Worm (Caenorhabditis elegans): ENCODE measurements around the gene T10B10.9.

The T10B10.9 gene

DNA sequence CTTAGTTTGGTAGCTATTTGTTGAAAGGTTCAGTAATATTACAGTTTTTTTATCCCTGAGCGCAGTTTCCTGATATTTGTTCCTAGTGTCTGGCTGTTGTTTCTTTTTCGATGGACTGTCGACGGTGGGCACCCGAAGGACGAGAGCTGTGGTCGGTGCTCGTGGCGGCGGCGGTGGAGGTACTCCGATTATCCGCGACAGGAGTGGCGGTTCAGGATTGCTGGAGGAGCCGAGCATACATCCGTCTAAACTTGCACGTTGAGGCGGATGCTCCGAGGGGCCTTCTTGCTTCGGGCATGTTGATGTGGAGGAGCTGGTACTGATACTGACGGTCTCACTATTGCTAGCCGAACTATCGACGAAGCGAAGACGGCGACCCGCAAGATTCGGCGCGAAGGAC, 36.9 kb upstream of the T10B10.9 start:
- TF ChIP-seq mml-1 (tag; optimal IDR thresholded peaks at IDR 0.05) (no peak), daf-12 (tag; optimal IDR thresholded peaks at IDR 0.05) (no peak), nhr-25 (tag; optimal IDR thresholded peaks at IDR 0.05) (no peak), nhr-11 (tag; optimal IDR thresholded peaks at IDR 0.05) (no peak), snpc-4 (tag; optimal IDR thresholded peaks at IDR 0.05) (no peak), zag-1 (tag; optimal IDR thresholded peaks at IDR 0.05) (no peak)

DNA sequence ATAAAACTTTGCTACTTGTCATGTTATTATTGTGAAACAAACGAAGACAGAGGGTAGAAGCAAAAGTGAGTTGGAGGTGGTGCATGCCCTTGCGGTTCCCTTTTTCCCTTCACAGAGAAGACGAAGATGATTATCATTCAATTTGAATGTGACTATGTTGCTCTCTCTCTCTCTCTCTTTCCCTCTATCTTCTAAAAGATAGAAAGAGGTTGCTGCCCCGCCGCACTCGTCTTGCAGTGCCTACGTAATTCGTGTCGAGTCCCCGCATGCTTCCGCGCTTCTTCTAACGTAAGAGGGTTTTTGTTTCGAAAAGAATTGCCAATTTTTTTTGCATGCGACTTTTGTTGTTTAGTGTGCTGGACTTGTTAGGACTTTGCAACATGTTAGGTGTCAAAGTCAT, 36.0 kb upstream of the T10B10.9 start:
- TF ChIP-seq fkh-10 (GFP tag; optimal IDR thresholded peaks at IDR 0.05): peak; percentile 83
- no peak for TF ChIP-seq lsy-12 (tag; optimal IDR thresholded peaks at IDR 0.05)

DNA sequence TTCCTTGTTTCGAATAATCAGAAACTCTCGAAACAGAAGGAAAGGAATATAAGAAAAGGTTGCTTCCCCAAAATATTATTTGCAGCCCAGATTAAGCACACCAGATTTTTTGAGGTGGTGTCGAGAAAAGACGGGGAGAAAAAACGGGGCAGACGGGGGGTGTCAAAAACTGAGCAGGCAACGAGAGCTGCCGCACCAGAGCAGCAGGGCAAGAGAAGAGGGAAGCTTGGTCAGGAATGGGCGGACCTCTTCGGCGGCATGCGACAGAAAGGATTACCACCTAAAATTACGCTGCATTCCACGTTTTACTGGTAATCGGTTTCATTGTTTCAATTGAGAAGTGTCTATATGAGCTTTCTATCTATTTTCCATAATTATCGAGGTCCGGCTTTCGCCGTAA, 32.1 kb upstream of the T10B10.9 start:
- no peak for TF ChIP-seq nhr-43 (tag; optimal IDR thresholded peaks at IDR 0.05; ENCODE audit: poor library complexity, severe bottlenecking)
- no peak for TF ChIP-seq pha-4 (tag; optimal IDR thresholded peaks at IDR 0.05)
- no peak for TF ChIP-seq nhr-23 (tag; optimal IDR thresholded peaks at IDR 0.05)
- TF ChIP-seq R02D3.7 (tag; optimal IDR thresholded peaks at IDR 0.05): no peak
- TF ChIP-seq snpc-4 (tag; optimal IDR thresholded peaks at IDR 0.05): no peak
- TF ChIP-seq nfya-1 (tag; optimal IDR thresholded peaks at IDR 0.05; ENCODE audit: insufficient read depth): no peak
- no peak for TF ChIP-seq sea-2 (GFP tag; optimal IDR thresholded peaks at IDR 0.05)
- TF ChIP-seq aly-2 (tag; optimal IDR thresholded peaks at IDR 0.05): no peak
- no peak for TF ChIP-seq zag-1 (tag; optimal IDR thresholded peaks at IDR 0.05)
- no peak for TF ChIP-seq lin-15B (tag; optimal IDR thresholded peaks at IDR 0.05)
- TF ChIP-seq tbx-2 (tag; optimal IDR thresholded peaks at IDR 0.05): no peak
- no peak for TF ChIP-seq mdl-1 (tag; optimal IDR thresholded peaks at IDR 0.05)
- TF ChIP-seq ceh-16 (tag; optimal IDR thresholded peaks at IDR 0.05): no peak
- TF ChIP-seq ceh-9 (tag; optimal IDR thresholded peaks at IDR 0.05): no peak
- TF ChIP-seq elt-1 (tag; optimal IDR thresholded peaks at IDR 0.05): no peak
- TF ChIP-seq ama-1 (optimal IDR thresholded peaks at IDR 0.05): no peak
- no peak for TF ChIP-seq ztf-11 (tag; optimal IDR thresholded peaks at IDR 0.05)
- TF ChIP-seq ceh-82 (tag; optimal IDR thresholded peaks at IDR 0.05): no peak
- no peak for TF ChIP-seq fos-1 (tag; optimal IDR thresholded peaks at IDR 0.05)

DNA sequence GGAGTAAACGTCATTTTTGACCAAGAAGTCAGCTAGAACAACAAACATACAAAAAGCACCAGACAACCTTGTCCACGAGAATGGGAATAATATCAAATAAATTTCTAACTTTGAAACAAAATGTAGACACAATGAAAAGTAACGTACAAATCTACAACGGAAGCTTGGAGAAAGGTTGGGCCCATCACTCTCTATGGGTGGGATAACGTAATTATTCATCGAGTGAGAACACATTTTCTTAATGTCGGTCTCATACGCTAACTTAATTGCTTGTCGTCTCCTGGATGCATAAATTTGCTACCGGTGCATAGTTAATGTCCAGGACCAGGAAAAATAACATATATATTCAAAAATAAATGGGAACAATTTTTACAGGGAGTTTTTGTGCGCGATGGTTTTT, 31.0 kb upstream of the T10B10.9 start:
- no peak for TF ChIP-seq skn-1 (tag; optimal IDR thresholded peaks at IDR 0.05)
- TF ChIP-seq ztf-4 (tag; optimal IDR thresholded peaks at IDR 0.05): no peak
- no peak for TF ChIP-seq zag-1 (tag; optimal IDR thresholded peaks at IDR 0.05)
- TF ChIP-seq ceh-28 (tag; optimal IDR thresholded peaks at IDR 0.05): no peak
- TF ChIP-seq ztf-11 (tag; optimal IDR thresholded peaks at IDR 0.05): no peak
- TF ChIP-seq nhr-237 (tag; optimal IDR thresholded peaks at IDR 0.05): no peak
- TF ChIP-seq unc-39 (tag; optimal IDR thresholded peaks at IDR 0.05): no peak
- no peak for TF ChIP-seq egl-5 (tag; optimal IDR thresholded peaks at IDR 0.05)
- TF ChIP-seq fos-1 (tag; optimal IDR thresholded peaks at IDR 0.05): no peak
- TF ChIP-seq jun-1 (tag; optimal IDR thresholded peaks at IDR 0.05): no peak
- TF ChIP-seq ama-1 (optimal IDR thresholded peaks at IDR 0.05): no peak
- no peak for TF ChIP-seq nhr-77 (tag; optimal IDR thresholded peaks at IDR 0.05)
- TF ChIP-seq hmg-11 (tag; optimal IDR thresholded peaks at IDR 0.05): no peak
- TF ChIP-seq snpc-4 (tag; optimal IDR thresholded peaks at IDR 0.05): no peak
- TF ChIP-seq elt-1 (tag; optimal IDR thresholded peaks at IDR 0.05): no peak
- TF ChIP-seq elt-3 (tag; optimal IDR thresholded peaks at IDR 0.05): no peak
- no peak for TF ChIP-seq ceh-82 (tag; optimal IDR thresholded peaks at IDR 0.05)
- TF ChIP-seq tbx-2 (tag; optimal IDR thresholded peaks at IDR 0.05): no peak
- TF ChIP-seq pqm-1 (tag; optimal IDR thresholded peaks at IDR 0.05): no peak
- TF ChIP-seq eor-1 (tag; optimal IDR thresholded peaks at IDR 0.05): no peak

DNA sequence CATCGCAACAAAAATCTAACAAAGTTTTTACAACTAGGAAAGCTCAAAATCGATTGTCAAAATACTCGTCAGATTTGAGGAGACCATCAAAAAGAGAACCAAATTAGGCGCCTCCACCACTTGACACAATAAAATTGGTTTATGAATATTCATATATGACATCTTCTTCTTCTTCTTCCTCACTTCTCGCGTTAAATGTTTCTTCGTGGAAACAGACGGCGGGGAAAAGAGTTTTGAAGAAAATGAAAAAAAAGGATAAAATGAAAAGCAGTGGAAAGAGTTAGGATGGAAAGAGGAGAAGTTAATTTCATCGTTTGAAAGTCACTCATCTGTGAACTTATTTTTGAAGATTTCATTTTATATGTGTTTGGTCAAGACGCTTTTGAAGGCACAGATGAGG, 29.3 kb upstream of the T10B10.9 start:
- no peak for TF ChIP-seq ceh-28 (tag; optimal IDR thresholded peaks at IDR 0.05)
- no peak for TF ChIP-seq unc-62 (GFP tag; optimal IDR thresholded peaks at IDR 0.05)
- TF ChIP-seq nhr-237 (tag; optimal IDR thresholded peaks at IDR 0.05): no peak
- no peak for TF ChIP-seq lin-39 (tag; optimal IDR thresholded peaks at IDR 0.05)
- TF ChIP-seq ztf-4 (tag; optimal IDR thresholded peaks at IDR 0.05): no peak
- no peak for TF ChIP-seq mdl-1 (tag; optimal IDR thresholded peaks at IDR 0.05)
- no peak for TF ChIP-seq lin-15B (tag; optimal IDR thresholded peaks at IDR 0.05)
- TF ChIP-seq nhr-77 (tag; optimal IDR thresholded peaks at IDR 0.05): no peak
- no peak for TF ChIP-seq nfya-1 (tag; optimal IDR thresholded peaks at IDR 0.05; ENCODE audit: insufficient read depth)
- TF ChIP-seq tbx-2 (tag; optimal IDR thresholded peaks at IDR 0.05): no peak
- TF ChIP-seq elt-3 (tag; optimal IDR thresholded peaks at IDR 0.05): no peak
- no peak for TF ChIP-seq ZK546.5 (tag; optimal IDR thresholded peaks at IDR 0.05)
- no peak for TF ChIP-seq sea-2 (GFP tag; optimal IDR thresholded peaks at IDR 0.05)

Measured in whole organism, L3 larva.